Worm (Caenorhabditis elegans) whole organism, young adult: ENCODE results near the gene F16B12.4.

Source experiments
- B0261.1 ChIP-seq: sonication (generic microtip); optimal IDR thresholded peaks from 2 replicates; lab custom pipeline; 2016; ENCODE audit warnings: mild to moderate bottlenecking, missing genetic modification characterization, moderate library complexity, missing compliant biosample characterization
- C17E4.6 ChIP-seq: fragments of 200-800 bp; sonication (Bioruptor generic); IDR thresholded peaks from 2 replicates; pipeline ENCODE4 v1.3.6; 2022; ENCODE audit warnings: missing genetic modification reagents, missing genetic modification characterization, missing compliant biosample characterization
- F10E7.11 ChIP-seq: sonication (generic microtip); optimal IDR thresholded peaks from 2 replicates; lab custom pipeline; 2017; ENCODE audit warnings: mild to moderate bottlenecking, missing genetic modification characterization, moderate library complexity, missing compliant biosample characterization
- F55B11.4 ChIP-seq: sonication (generic microtip); optimal IDR thresholded peaks from 2 replicates; lab custom pipeline; 2016; ENCODE audit warnings: missing compliant biosample characterization, missing genetic modification characterization, borderline replicate concordance; ENCODE audit not compliant: insufficient read depth
- F57C9.4 ChIP-seq: sonication (generic microtip); optimal IDR thresholded peaks from 2 replicates; lab custom pipeline; 2017; ENCODE audit warnings: mild to moderate bottlenecking, missing genetic modification characterization, missing compliant biosample characterization
- T07F8.4 ChIP-seq: sonication (generic microtip); optimal IDR thresholded peaks from 2 replicates; lab custom pipeline; 2016; ENCODE audit warnings: mild to moderate bottlenecking, missing genetic modification characterization, moderate library complexity, missing compliant biosample characterization
- Y53G8AR.9 ChIP-seq: fragments of 200-800 bp; sonication (Bioruptor generic); conservative IDR thresholded peaks from 2 replicates; pipeline ENCODE4 v1.3.6; 2022; ENCODE audit warnings: missing genetic modification reagents, missing genetic modification characterization, missing compliant biosample characterization
- Y79H2A.3 ChIP-seq: fragments of 200-800 bp; sonication (Bioruptor generic); conservative IDR thresholded peaks from 2 replicates; pipeline ENCODE4 v1.3.6; 2022; ENCODE audit warnings: missing genetic modification reagents, missing genetic modification characterization, missing compliant biosample characterization
- ama-1 ChIP-seq, 3 experiments: fragments of 150-350 bp in 1 of 3; sonication (generic microtip) in 2 of 3; optimal IDR thresholded peaks; 2 replicates each; lab custom pipeline; 2014 to 2018; ENCODE audit warnings: missing biosample characterization in 2 of 3, missing genetic modification characterization in 2 of 3, missing genetic modification reagents in 2 of 3
- aptf-2 ChIP-seq: fragments of 200-800 bp; sonication (Bioruptor generic); conservative IDR thresholded peaks from 2 replicates; pipeline ENCODE4 v1.3.6; 2022; ENCODE audit warnings: missing genetic modification reagents, missing genetic modification characterization, missing compliant biosample characterization
- atf-7 ChIP-seq: sonication (generic microtip); optimal IDR thresholded peaks from 2 replicates; lab custom pipeline; 2017; ENCODE audit warnings: mild to moderate bottlenecking, missing genetic modification characterization, missing compliant biosample characterization
- attf-5 ChIP-seq: fragments of 200-800 bp; sonication (Bioruptor generic); optimal IDR thresholded peaks from 2 replicates; lab custom pipeline; 2018; ENCODE audit warnings: mild to moderate bottlenecking, missing genetic modification characterization, missing compliant biosample characterization
- bed-2 ChIP-seq: fragments of 200-800 bp; sonication (Bioruptor generic); IDR thresholded peaks from 2 replicates; pipeline ENCODE4 v1.3.6; 2022; ENCODE audit warnings: missing genetic modification reagents, missing genetic modification characterization, missing compliant biosample characterization
- ccch-3 ChIP-seq: fragments of 200-800 bp; sonication (Bioruptor generic); optimal IDR thresholded peaks from 2 replicates; lab custom pipeline; 2018; ENCODE audit warnings: mild to moderate bottlenecking, missing genetic modification characterization, missing compliant biosample characterization
- ceh-27 ChIP-seq: fragments of 200-800 bp; sonication (Bioruptor generic); optimal IDR thresholded peaks from 2 replicates; lab custom pipeline; 2018; ENCODE audit warnings: mild to moderate bottlenecking, missing genetic modification characterization, moderate library complexity, missing compliant biosample characterization
- ceh-40 ChIP-seq: fragments of 200-800 bp; sonication (Bioruptor generic); IDR thresholded peaks from 2 replicates; pipeline ENCODE4 v1.3.6; 2022; ENCODE audit warnings: missing genetic modification characterization, missing compliant biosample characterization
- dox-1 ChIP-seq: fragments of 200-800 bp; sonication (Bioruptor generic); IDR thresholded peaks from 2 replicates; pipeline ENCODE4 v1.3.6; 2022; ENCODE audit warnings: missing genetic modification reagents, missing genetic modification characterization, missing compliant biosample characterization
- ekl-4 ChIP-seq: fragments of 200-800 bp; sonication (Bioruptor generic); IDR thresholded peaks from 2 replicates; pipeline ENCODE4 v1.3.6; 2022; ENCODE audit warnings: missing genetic modification reagents, missing genetic modification characterization, missing compliant biosample characterization
- ets-4 ChIP-seq: fragments of 200-800 bp; sonication (Bioruptor generic); optimal IDR thresholded peaks from 2 replicates; lab custom pipeline; 2018; ENCODE audit warnings: mild to moderate bottlenecking, missing genetic modification characterization, missing compliant biosample characterization
- let-607 ChIP-seq, 2 experiments: fragments of 200-800 bp in 1 of 2; sonication (Bioruptor generic) in 1 of 2; sonication (generic microtip) in 1 of 2; optimal IDR thresholded peaks; 2 replicates each; lab custom pipeline; 2016 to 2018; ENCODE audit warnings: mild to moderate bottlenecking in 2 of 2, missing compliant biosample characterization in 2 of 2, missing genetic modification characterization in 2 of 2, moderate library complexity in 2 of 2, missing genotype in 1 of 2
- lin-54 ChIP-seq: fragments of 200-800 bp; sonication (Bioruptor generic); optimal IDR thresholded peaks from 2 replicates; lab custom pipeline; 2018; ENCODE audit warnings: mild to moderate bottlenecking, missing genetic modification characterization, missing compliant biosample characterization
- lsl-1 ChIP-seq: fragments of 200-800 bp; sonication (Bioruptor generic); optimal IDR thresholded peaks from 2 replicates; lab custom pipeline; 2018; ENCODE audit warnings: mild to moderate bottlenecking, missing genetic modification characterization, moderate library complexity, missing compliant biosample characterization
- mcd-1 ChIP-seq: fragments of 200-800 bp; sonication (Bioruptor generic); IDR thresholded peaks from 2 replicates; pipeline ENCODE4 v1.3.6; 2022; ENCODE audit warnings: missing genetic modification reagents, missing genetic modification characterization, missing compliant biosample characterization
- nfya-1 ChIP-seq: sonication (generic microtip); optimal IDR thresholded peaks from 2 replicates; lab custom pipeline; 2017; ENCODE audit warnings: antibody characterized with exemption, missing compliant biosample characterization, missing genetic modification characterization, borderline replicate concordance; ENCODE audit not compliant: insufficient read depth
- nfyb-1 ChIP-seq: fragments of 200-800 bp; sonication (Bioruptor generic); IDR thresholded peaks from 2 replicates; pipeline ENCODE4 v1.3.6; 2022; ENCODE audit warnings: missing genetic modification reagents, missing genetic modification characterization, missing compliant biosample characterization
- nhr-120 ChIP-seq: fragments of 200-800 bp; sonication (Bioruptor generic); IDR thresholded peaks from 2 replicates; pipeline ENCODE4 v1.3.6; 2022; ENCODE audit warnings: missing genetic modification characterization, missing compliant biosample characterization
- nhr-80 ChIP-seq: sonication (generic microtip); optimal IDR thresholded peaks from 2 replicates; lab custom pipeline; 2016; ENCODE audit warnings: missing genetic modification characterization, missing compliant biosample characterization
- rpc-1 ChIP-seq, 2 experiments: fragments of 150-350 bp in 1 of 2; sonication (generic microtip) in 1 of 2; optimal IDR thresholded peaks; 2 replicates each; lab custom pipeline; 2014 to 2018; ENCODE audit warnings: missing biosample characterization in 1 of 2, missing genetic modification characterization in 1 of 2, missing genetic modification reagents in 1 of 2, missing genotype in 1 of 2
- snpc-4 ChIP-seq, 5 experiments: fragments of 150-350 bp in 1 of 5; sonication (generic microtip) in 4 of 5; optimal IDR thresholded peaks; 2 replicates each; lab custom pipeline; 2014 to 2018; ENCODE audit warnings: missing genetic modification characterization in 5 of 5, missing biosample characterization in 3 of 5, antibody characterized with exemption in 2 of 5, mild to moderate bottlenecking in 2 of 5, missing compliant biosample characterization in 2 of 5, missing genotype in 2 of 5, moderate library complexity in 2 of 5, missing genetic modification reagents in 1 of 5
- sptf-2 ChIP-seq: fragments of 200-800 bp; sonication (Bioruptor generic); optimal IDR thresholded peaks from 2 replicates; lab custom pipeline; 2018; ENCODE audit warnings: mild to moderate bottlenecking, missing genetic modification characterization, missing compliant biosample characterization
- tbp1 ChIP-seq: fragments of 200-800 bp; sonication (Bioruptor generic); optimal IDR thresholded peaks from 2 replicates; lab custom pipeline; 2018; ENCODE audit warnings: mild to moderate bottlenecking, missing genetic modification characterization, missing compliant biosample characterization
- unc-130 ChIP-seq: sonication (generic microtip); optimal IDR thresholded peaks from 2 replicates; lab custom pipeline; 2016; ENCODE audit warnings: missing genetic modification reagents, missing genetic modification characterization, missing compliant biosample characterization
- unc-62 ChIP-seq: fragments of 150-350 bp; optimal IDR thresholded peaks from 2 replicates; lab custom pipeline; 2014; ENCODE audit warnings: missing biosample characterization, missing genetic modification reagents, missing genetic modification characterization
- xnd-1 ChIP-seq: sonication (generic microtip); optimal IDR thresholded peaks from 2 replicates; lab custom pipeline; 2016; ENCODE audit warnings: missing genotype, missing genetic modification reagents, missing genetic modification characterization, missing compliant biosample characterization
- ztf-22 ChIP-seq: fragments of 200-800 bp; sonication (Bioruptor generic); optimal IDR thresholded peaks from 2 replicates; lab custom pipeline; 2018; ENCODE audit warnings: mild to moderate bottlenecking, missing genetic modification characterization, moderate library complexity, missing compliant biosample characterization
- ztf-6 ChIP-seq: fragments of 200-800 bp; sonication (Bioruptor generic); IDR thresholded peaks from 2 replicates; pipeline ENCODE4 v1.3.6; 2022; ENCODE audit warnings: missing genetic modification reagents, missing genetic modification characterization, missing compliant biosample characterization

F16B12.4 gene

ce11 chrX:14085208-14085607, 13.3 kb downstream of the F16B12.4 start, which contains the start of gene F16B12.1:
Gene F16B12.1, plus strand, starts transcription at chrX:14085508.
- TF ChIP-seq aptf-2 (GFP tag; lab: Robert Waterston, UW) (no peak), F55B11.4 (tag; lab: Kevin White, UChicago) (no peak), xnd-1 (tag; lab: Kevin White, UChicago) (no peak), sptf-2 (GFP tag; lab: Kevin White, UChicago) (no peak), Y79H2A.3 (no peak), F57C9.4 (tag; lab: Kevin White, UChicago) (no peak), ets-4 (GFP tag; lab: Kevin White, UChicago) (no peak), F10E7.11 (tag; lab: Kevin White, UChicago) (no peak), ccch-3 (no peak), C17E4.6 (no peak), T07F8.4 (tag; lab: Kevin White, UChicago) (no peak), nhr-120 (GFP tag; lab: Robert Waterston, UW) (no peak), lsl-1 (no peak), nfya-1 (no peak)

- TF ChIP-seq sptf-2 (GFP tag; lab: Kevin White, UChicago), result no peak
- TF ChIP-seq lin-54 (GFP tag; lab: Kevin White, UChicago), result no peak
- no peak for TF ChIP-seq ama-1 (optimal IDR thresholded peaks at IDR 0.05; lab: Kevin White, UChicago)
- TF ChIP-seq ama-1 (GFP tag; optimal IDR thresholded peaks at IDR 0.05; lab: Kevin White, UChicago), result no peak
- TF ChIP-seq ceh-40 (GFP tag; lab: Robert Waterston, UW), result no peak
- TF ChIP-seq rpc-1 (optimal IDR thresholded peaks at IDR 0.05; lab: Kevin White, UChicago), result no peak
- TF ChIP-seq rpc-1 (tag; optimal IDR thresholded peaks at IDR 0.05; lab: Kevin White, UChicago), result no peak
- TF ChIP-seq mcd-1 (GFP tag; lab: Robert Waterston, UW), result no peak
- no peak for TF ChIP-seq ekl-4 (GFP tag; lab: Robert Waterston, UW)
- no peak for TF ChIP-seq ceh-27 (GFP tag; lab: Kevin White, UChicago)
- no peak for TF ChIP-seq nhr-120 (GFP tag; lab: Robert Waterston, UW)
- TF ChIP-seq, all 124 proteins: peak for 0
Observed at ce11 chrX:14084230-14084629, 14.2 kb downstream of the F16B12.4 start, which contains the start of gene C33G3.6. Gene C33G3.6, minus strand, starts transcription at chrX:14084330.

ce11 chrX:14078574-14078973, 19.9 kb downstream of the F16B12.4 start, which contains the start of gene C33G3.5:
Gene C33G3.5, minus strand, starts transcription at chrX:14078674.
- no peak for TF ChIP-seq bed-2 (GFP tag; lab: Robert Waterston, UW)

- TF ChIP-seq attf-5 (GFP tag; lab: Kevin White, UChicago) (peak; percentile 3), ztf-6 (GFP tag; lab: Robert Waterston, UW) (no peak), unc-62 (GFP tag; lab: Kevin White, UChicago) (peak; percentile 50), ztf-22 (GFP tag; lab: Kevin White, UChicago) (peak; percentile 71), nfyb-1 (GFP tag; lab: Robert Waterston, UW) (peak; percentile 70; the same call in 1 of the 2 replicates), B0261.1 (tag; lab: Kevin White, UChicago) (no peak), C17E4.6 (no peak), dox-1 (GFP tag; lab: Robert Waterston, UW) (peak; percentile 56), nhr-80 (tag; lab: Kevin White, UChicago) (peak; percentile 96), snpc-4 (GFP tag; optimal IDR thresholded peaks at IDR 0.05; lab: Kevin White, UChicago) (no peak), snpc-4 (tag; optimal IDR thresholded peaks at IDR 0.05; lab: Kevin White, UChicago) (peak in 1 of 4 experiments; percentile 57), Y53G8AR.9 (GFP tag; lab: Robert Waterston, UW) (0 out of 2 replicates have a peak, but pooled peaks have one; percentile 34), tbp1 (GFP tag; lab: Kevin White, UChicago) (peak; percentile 38), atf-7 (tag; lab: Kevin White, UChicago) (peak; percentile 39), unc-130 (GFP tag; lab: Kevin White, UChicago) (no peak), let-607 (tag; optimal IDR thresholded peaks at IDR 0.05; lab: Kevin White, UChicago) (peak; percentile 53 to 58)
- TF ChIP-seq, all 124 proteins: peak for 11
Observed at ce11 chrX:14070950-14071349, 27.5 kb downstream of the F16B12.4 start, which contains the start of gene C33G3.4. Gene C33G3.4, plus strand, starts transcription at chrX:14071162.
